Worm (Caenorhabditis elegans) whole organism, dauer: Measurements from ENCODE around the gene ZC404.16.

Experiments
- unc-62 ChIP-seq: sonication (generic microtip); optimal IDR thresholded peaks from 2 replicates; lab custom pipeline; 2017; ENCODE audit warnings: missing biosample characterization, missing genetic modification reagents, missing genetic modification characterization

Gene ZC404.16

ce11 chrV:6773735-6774134 is at the start of gene ZC404.16:
ZC404.16 (minus strand) TSS chrV:6773835.
- no peak for TF ChIP-seq unc-62 (GFP tag; lab: Kevin White, UChicago)

ce11 chrV:6823432-6823831 is 49.8 kb upstream of the ZC404.16 start:
- TF ChIP-seq unc-62 (GFP tag; lab: Kevin White, UChicago): no peak

- no peak for TF ChIP-seq unc-62 (GFP tag; lab: Kevin White, UChicago)
These were observed 47.9 kb upstream of the ZC404.16 start, which contains the start of gene T15B7.8 for ce11 chrV:6821509-6821908. T15B7.8 (plus strand) TSS chrV:6821809.

- no peak for TF ChIP-seq unc-62 (GFP tag; lab: Kevin White, UChicago)
These were observed 46.2 kb upstream of the ZC404.16 start, which contains the start of gene dmsr-13 for ce11 chrV:6819812-6820211. dmsr-13 (minus strand) TSS chrV:6819912.

DNA sequence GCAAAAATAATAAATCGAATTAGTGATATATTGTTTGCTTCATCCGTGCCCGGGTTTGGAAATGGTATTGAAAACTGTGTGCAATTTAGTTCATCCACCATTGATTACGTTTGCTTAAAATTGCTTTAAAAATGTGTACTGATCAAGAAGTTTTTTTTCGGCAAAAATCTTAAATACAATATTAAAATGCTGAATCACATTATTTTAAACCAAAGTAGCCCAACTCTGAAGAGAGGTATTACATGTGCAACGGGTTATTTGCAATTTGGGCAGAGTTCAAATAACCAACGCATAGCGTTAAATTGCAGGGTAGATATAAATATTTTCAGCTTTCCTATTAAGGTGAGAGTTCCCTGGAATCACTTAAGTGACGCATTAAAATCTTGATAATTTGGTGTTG is 43.5 kb upstream of the ZC404.16 start, which contains the start of gene dmsr-14:
TSS of gene dmsr-14 (minus strand) at position 101 of the 400 bp plus-strand sequence.
- no peak for TF ChIP-seq unc-62 (GFP tag; lab: Kevin White, UChicago)

ce11 chrV:6813862-6814261 is 40.2 kb upstream of the ZC404.16 start:
- no peak for TF ChIP-seq unc-62 (GFP tag; lab: Kevin White, UChicago)

ce11 chrV:6811863-6812262 is 38.2 kb upstream of the ZC404.16 start:
- TF ChIP-seq unc-62 (GFP tag; lab: Kevin White, UChicago): no peak

DNA sequence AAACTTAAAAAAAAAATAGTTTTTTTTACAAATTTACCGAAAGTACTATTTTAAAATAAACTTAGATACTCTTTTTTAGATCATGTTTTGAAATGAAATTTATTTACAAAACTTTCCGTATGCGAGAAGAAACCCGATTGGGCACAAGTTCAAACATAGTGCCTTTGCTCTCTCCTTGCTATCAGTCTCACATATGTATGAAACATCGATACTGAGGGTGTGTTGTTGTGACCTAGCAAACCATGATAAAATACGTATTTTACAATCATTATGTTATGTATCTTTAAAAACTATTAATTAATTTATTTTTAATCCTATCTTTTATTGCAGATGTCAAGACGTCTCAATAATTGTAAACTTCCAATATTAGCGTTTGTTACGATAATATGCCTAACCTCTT is 36.5 kb upstream of the ZC404.16 start:
- TF ChIP-seq unc-62 (GFP tag; lab: Kevin White, UChicago): no peak

ce11 chrV:6808962-6809361 is 35.3 kb upstream of the ZC404.16 start, which contains the start of gene dmsr-16:
dmsr-16 (minus strand) TSS chrV:6809062.
- no peak for TF ChIP-seq unc-62 (GFP tag; lab: Kevin White, UChicago)

- TF ChIP-seq unc-62 (GFP tag; lab: Kevin White, UChicago): no peak
These were observed 32.7 kb upstream of the ZC404.16 start, which contains the start of gene dmsr-12 for ce11 chrV:6806340-6806739. dmsr-12 (minus strand) TSS chrV:6806440.

DNA sequence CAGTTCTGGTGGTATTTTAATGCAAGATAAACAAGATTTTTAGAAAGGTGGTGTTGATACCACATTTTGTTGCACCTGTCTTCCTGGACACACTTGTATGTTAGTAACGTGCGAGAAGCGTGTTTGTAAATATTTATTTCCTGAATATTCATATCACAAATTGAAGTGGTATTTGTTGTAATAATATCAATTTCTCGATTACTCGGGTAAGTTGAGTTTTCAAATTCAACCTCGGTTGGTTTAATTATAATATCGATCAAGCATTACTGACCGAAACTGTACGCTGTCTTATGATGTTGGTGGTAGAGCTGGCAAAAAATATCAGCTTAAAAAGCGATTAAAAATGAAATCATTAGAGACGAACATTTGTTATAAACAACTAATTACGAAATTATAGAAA is 30.4 kb upstream of the ZC404.16 start, which contains the start of gene dmsr-11:
TSS of gene dmsr-11 (minus strand) at position 101 of the 400 bp plus-strand sequence.
- no peak for TF ChIP-seq unc-62 (GFP tag; lab: Kevin White, UChicago)

DNA sequence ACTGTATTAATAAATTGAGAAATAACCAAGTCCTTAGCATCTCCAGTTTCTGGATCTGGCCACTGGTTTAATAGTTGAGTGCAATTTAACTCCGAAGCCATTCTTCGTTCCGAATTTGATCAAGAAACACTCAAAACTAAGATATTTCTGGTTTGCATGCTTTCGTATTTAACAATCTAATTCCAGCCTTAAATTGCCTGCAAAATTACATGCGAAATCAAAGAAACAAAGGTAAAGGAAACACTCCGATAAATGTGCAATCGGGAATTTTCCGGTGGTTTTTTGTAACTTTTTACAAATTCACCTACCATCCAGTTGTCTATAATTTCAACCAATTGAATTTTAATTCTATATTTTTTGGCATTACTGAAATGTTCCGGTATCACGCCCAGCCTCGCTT is 28.2 kb upstream of the ZC404.16 start, which contains the start of gene dmsr-10:
TSS of gene dmsr-10 (minus strand) at position 101 of the 400 bp plus-strand sequence.
- no peak for TF ChIP-seq unc-62 (GFP tag; lab: Kevin White, UChicago)

ce11 chrV:6799564-6799963 is 25.9 kb upstream of the ZC404.16 start, which contains the start of gene dmsr-9:
dmsr-9 (minus strand) TSS chrV:6799664.
- no peak for TF ChIP-seq unc-62 (GFP tag; lab: Kevin White, UChicago)

- TF ChIP-seq unc-62 (GFP tag; lab: Kevin White, UChicago): no peak
These were observed 23.3 kb upstream of the ZC404.16 start for ce11 chrV:6796894-6797293.

DNA sequence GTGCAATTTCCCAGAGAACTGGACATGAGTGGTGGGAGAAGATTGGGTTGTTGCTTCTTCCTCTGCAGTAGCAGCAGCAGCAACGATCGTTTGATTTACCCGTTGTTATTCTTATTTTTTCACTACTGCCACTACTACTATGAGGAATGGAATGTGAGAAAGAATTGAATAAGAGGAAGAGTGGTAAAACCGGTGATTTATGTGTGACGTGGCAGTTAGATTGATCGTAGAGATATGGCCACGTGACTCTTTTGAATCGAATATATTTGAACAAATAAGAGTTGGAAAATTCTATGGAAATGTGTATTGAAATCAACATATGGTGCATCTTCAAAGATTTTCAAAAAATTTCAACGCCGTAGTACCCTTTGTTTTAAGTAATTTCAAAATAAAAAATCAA is 22.6 kb upstream of the ZC404.16 start:
- TF ChIP-seq unc-62 (GFP tag; lab: Kevin White, UChicago): no peak

DNA sequence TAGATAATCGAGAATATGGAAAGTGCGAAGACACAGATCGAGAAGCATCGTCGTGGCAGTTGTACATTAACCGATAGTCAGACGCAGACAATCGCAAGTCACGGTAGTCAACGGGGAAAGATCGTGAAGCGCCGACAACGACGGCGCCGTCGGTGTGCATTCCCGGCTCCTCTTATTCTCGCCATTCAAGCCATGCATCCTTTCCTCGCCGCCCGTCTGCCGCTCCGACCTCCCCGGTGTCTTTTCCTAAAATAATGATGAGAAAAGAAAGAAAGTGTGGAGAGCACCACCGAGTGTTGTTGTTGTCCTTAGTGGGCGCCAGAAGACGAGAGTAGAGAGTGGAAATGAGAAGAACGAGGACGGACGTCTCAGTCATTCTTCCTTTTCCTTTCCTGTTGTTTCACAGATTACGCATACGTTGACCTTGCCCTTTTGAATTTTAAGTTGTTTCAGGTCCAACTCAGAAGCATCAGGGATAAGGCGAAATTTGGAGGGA is 20.2 kb upstream of the ZC404.16 start, which contains the start of gene ZC404.1:
TSS of gene ZC404.1 (plus strand) at position 446 of the 496 bp plus-strand sequence.
- TF ChIP-seq unc-62 (GFP tag; lab: Kevin White, UChicago): no peak

DNA sequence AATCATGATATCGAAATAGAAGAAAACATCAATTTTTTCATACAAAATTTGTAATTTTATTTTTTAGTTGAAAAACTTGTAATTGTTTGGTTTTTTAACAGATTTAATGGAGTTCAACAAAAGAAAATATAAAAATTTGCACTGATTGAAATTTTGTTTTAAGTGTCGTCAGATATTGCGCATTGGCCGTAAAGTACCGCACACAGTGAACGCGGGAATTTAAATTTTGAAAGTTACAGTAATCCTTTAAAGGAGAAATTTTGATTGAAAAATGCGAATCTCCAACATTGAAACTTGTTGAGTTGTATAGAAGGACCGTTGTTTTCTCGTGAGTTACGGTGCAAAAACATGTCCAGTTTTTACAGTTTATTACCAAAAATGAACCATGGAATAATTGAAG is 19.3 kb upstream of the ZC404.16 start:
- TF ChIP-seq unc-62 (GFP tag; lab: Kevin White, UChicago): no peak
